Fruit fly (Drosophila melanogaster): Measurements from ENCODE around the gene CG4080.

CG4080 gene

DNA sequence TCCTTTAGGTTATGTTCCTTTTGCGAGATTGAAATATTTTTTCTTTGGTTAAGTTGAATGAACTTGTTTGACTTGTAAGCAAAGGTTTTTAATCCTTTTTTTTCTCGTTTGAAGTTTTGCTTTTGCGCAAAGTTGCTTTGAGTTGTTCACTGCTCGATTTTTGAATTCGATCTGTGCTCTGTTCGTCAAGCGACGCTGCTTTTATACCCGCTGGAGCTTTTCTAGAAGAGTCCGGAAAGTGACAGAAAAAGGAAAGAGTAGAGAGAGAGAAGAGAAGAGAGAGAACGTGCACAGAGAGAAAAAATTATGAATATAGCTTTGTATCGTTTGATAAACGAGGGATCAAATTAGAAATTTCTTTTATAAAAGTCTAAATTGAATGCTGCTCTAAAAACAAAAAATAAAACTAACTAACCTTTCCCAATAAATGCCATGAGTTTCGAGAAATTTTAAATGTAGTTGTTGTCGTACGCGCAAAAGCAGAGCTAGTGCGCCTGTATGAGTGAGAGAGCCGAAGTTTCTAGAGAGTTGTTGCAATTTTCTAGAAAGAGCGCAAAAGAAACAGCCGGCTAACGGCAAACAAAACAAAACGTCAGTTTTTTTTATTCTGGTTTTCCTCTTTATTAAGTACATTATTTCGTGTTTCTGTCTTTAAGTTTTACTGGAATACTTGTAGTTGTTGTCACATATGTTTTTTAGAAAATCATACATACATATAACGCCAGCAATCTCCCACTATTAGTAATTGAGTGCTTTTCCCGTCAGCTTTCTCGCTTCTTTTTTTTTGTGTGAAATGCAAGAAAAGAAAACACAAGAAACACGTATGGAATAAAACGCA lies 21.6 kb downstream of the CG4080 start, which contains the start of gene Hsp26 (continued):
- peak; percentile 78 for TF ChIP-seq CG6813 (GFP tag; optimal IDR thresholded peaks at IDR 0.05)
- peak; percentile 71 for TF ChIP-seq tap (tag; optimal IDR thresholded peaks at IDR 0.05)
- TF ChIP-seq vnd (GFP tag; IDR thresholded peaks at IDR 0.05; ENCODE audit: partially characterized antibody) = no peak
- peak; percentile 49 for TF ChIP-seq shn (GFP tag; optimal IDR thresholded peaks at IDR 0.05)
- TF ChIP-seq sens-2 (GFP tag; IDR thresholded peaks at IDR 0.05) = peak; percentile 73
- peak; percentile 46 for TF ChIP-seq CG6683 (GFP tag; optimal IDR thresholded peaks at IDR 0.05)
- peak; percentile 48 for TF ChIP-seq trh (GFP tag; optimal IDR thresholded peaks at IDR 0.05)
- peak in 1 of 2 experiments; percentile 80 for TF ChIP-seq Eip74EF (GFP tag; optimal IDR thresholded peaks at IDR 0.05)
- peak; percentile 89 for TF ChIP-seq cg (GFP tag; optimal IDR thresholded peaks at IDR 0.05)
- TF ChIP-seq Dp (GFP tag; optimal IDR thresholded peaks at IDR 0.05) = no peak
- peak; percentile 70 for TF ChIP-seq NK7.1 (GFP tag; optimal IDR thresholded peaks at IDR 0.05)
- TF ChIP-seq CG3726 (GFP tag; IDR thresholded peaks at IDR 0.05) = 0 out of 3 replicates have a peak, but pooled peaks have one; percentile 47
- TF ChIP-seq bab2 (GFP tag; optimal IDR thresholded peaks at IDR 0.05) = peak; percentile 83
- TF ChIP-seq Nf-YA (GFP tag; IDR thresholded peaks at IDR 0.05) = peak; percentile 40; the same call in 1 of the 2 replicates
- TF ChIP-seq CG31224 (GFP tag; IDR thresholded peaks at IDR 0.05) = peak; percentile 68
- TF ChIP-seq cato (GFP tag; optimal IDR thresholded peaks at IDR 0.05; ENCODE audit: borderline replicate concordance) = peak; percentile 75
- TF ChIP-seq tx (GFP tag; optimal IDR thresholded peaks at IDR 0.05) = peak; percentile 62
- no peak for TF ChIP-seq HmgD (GFP tag; optimal IDR thresholded peaks at IDR 0.05)
- TF ChIP-seq bsh (GFP tag; optimal IDR thresholded peaks at IDR 0.05) = peak; percentile 74 to 93
- TF ChIP-seq Bgb (GFP tag; IDR thresholded peaks at IDR 0.05; ENCODE audit: partially characterized antibody) = no peak; the same call in 1 of the 2 replicates
- TF ChIP-seq CoRest (tag; optimal IDR thresholded peaks at IDR 0.05) = peak; percentile 81
- TF ChIP-seq jumu (GFP tag; optimal IDR thresholded peaks at IDR 0.05) = peak; percentile 74
- peak; percentile 68 for TF ChIP-seq BtbVII (GFP tag; optimal IDR thresholded peaks at IDR 0.05)
- TF ChIP-seq bigmax (GFP tag; optimal IDR thresholded peaks at IDR 0.05) = peak; percentile 62
- TF ChIP-seq cas (GFP tag; IDR thresholded peaks at IDR 0.05) = peak; percentile 49; the same call in 1 of the 2 replicates
- peak; percentile 63; the same call in 2 of the 3 replicates for TF ChIP-seq CG2889 (GFP tag; IDR thresholded peaks at IDR 0.05)
- 0 out of 2 replicates have a peak, but pooled peaks have one; percentile 27 for TF ChIP-seq GATAe (GFP tag; conservative IDR thresholded peaks at IDR 0.05)
- TF ChIP-seq CG14014 (GFP tag; IDR thresholded peaks at IDR 0.05) = peak; percentile 85
- TF ChIP-seq CG8281 (tag; optimal IDR thresholded peaks at IDR 0.05) = peak; percentile 60
- peak; percentile 74 for TF ChIP-seq CG6765 (GFP tag; optimal IDR thresholded peaks at IDR 0.05)
- no peak for TF ChIP-seq HLHmδ (GFP tag; optimal IDR thresholded peaks at IDR 0.05)
- TF ChIP-seq Oli (tag; optimal IDR thresholded peaks at IDR 0.05) = peak; percentile 86
- TF ChIP-seq Tbp (GFP tag; optimal IDR thresholded peaks at IDR 0.05) = no peak
- peak; percentile 75 for TF ChIP-seq cwo (GFP tag; optimal IDR thresholded peaks at IDR 0.05)
- TF ChIP-seq al (GFP tag; IDR thresholded peaks at IDR 0.05) = peak; percentile 35; the same call in 1 of the 2 replicates
- peak; percentile 91 for TF ChIP-seq CG17328 (GFP tag; IDR thresholded peaks at IDR 0.05)
- TF ChIP-seq pan (optimal IDR thresholded peaks at IDR 0.05) = no peak
- peak in 1 of 2 experiments; percentile 89 for TF ChIP-seq pan (GFP tag; optimal IDR thresholded peaks at IDR 0.05 in 1 of 2, IDR thresholded peaks at IDR 0.05 in 1 of 2)
- peak; percentile 80 for TF ChIP-seq gro (GFP tag; optimal IDR thresholded peaks at IDR 0.05)
- TF ChIP-seq Sin3A (optimal IDR thresholded peaks at IDR 0.05) = no peak
- TF ChIP-seq CG17612 (GFP tag; IDR thresholded peaks at IDR 0.05) = peak; percentile 56; the same call in 1 of the 2 replicates
- peak; percentile 77 for TF ChIP-seq maf-S (GFP tag; optimal IDR thresholded peaks at IDR 0.05)
- peak; percentile 69 for TF ChIP-seq Max (GFP tag; optimal IDR thresholded peaks at IDR 0.05)
- TF ChIP-seq CG17359 (tag; optimal IDR thresholded peaks at IDR 0.05) = peak; percentile 86
- TF ChIP-seq CG3407 (GFP tag; optimal IDR thresholded peaks at IDR 0.05) = peak; percentile 78
- no peak for TF ChIP-seq TFAM (GFP tag; optimal IDR thresholded peaks at IDR 0.05)
- TF ChIP-seq CG12659 (GFP tag; optimal IDR thresholded peaks at IDR 0.05) = peak; percentile 86
- no peak for TF ChIP-seq tll (GFP tag; optimal IDR thresholded peaks at IDR 0.05)

Data from whole organism, embryonic.